Fruit fly (Drosophila melanogaster): ENCODE results near the gene Clp.
A peak's percentile ranks its signal among the peaks of the same experiment; 100 is the strongest.

Clp gene

DNA sequence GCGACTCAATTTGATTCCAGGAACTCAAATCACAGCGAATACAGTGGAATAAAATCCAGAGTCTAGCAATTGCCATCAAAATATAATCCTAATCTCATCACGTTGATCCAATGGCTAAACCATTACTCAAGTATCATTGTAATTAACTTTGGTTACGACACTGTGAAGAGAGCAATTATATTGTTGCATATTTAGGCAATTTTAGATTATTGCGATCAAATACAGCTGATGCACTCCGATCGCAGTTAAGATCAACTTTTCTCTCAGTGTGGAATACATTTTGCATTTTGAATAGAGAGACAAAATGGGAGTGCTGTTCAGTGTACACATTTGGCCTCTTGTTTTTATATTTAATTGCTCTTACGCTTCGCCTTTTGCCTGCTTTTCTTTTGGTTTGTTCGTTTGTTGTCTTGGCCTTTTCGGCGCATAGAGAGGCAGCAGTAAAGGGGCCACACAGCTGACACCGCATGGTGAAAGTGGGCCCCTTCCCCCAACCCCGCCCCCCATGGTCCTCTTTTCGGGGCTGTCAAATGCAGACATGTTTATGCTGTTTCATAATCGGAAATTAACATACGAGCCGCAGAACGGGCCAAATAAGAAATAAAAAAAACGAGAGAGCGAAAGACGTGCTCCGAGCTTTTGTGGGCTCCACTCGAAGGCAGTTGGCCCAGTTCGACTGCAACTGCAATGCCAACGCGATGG, 26.6 kb downstream of the Clp start (continued):
- TF ChIP-seq eyg (GFP tag; optimal IDR thresholded peaks at IDR 0.05) (peak; percentile 11), Oli (tag; optimal IDR thresholded peaks at IDR 0.05) (peak; percentile 84), CG10366 (GFP tag; IDR thresholded peaks at IDR 0.05) (no peak), Pdp1 (GFP tag; optimal IDR thresholded peaks at IDR 0.05) (peak; percentile 43 to 56), shn (GFP tag; optimal IDR thresholded peaks at IDR 0.05) (peak; percentile 53), CG42726 (GFP tag; IDR thresholded peaks at IDR 0.05; ENCODE audit: partially characterized antibody) (no peak), CG18011 (GFP tag; optimal IDR thresholded peaks at IDR 0.05) (no peak), lab (GFP tag; optimal IDR thresholded peaks at IDR 0.05) (peak; percentile 58), CG15514 (GFP tag; optimal IDR thresholded peaks at IDR 0.05) (no peak), HLH54F (GFP tag; optimal IDR thresholded peaks at IDR 0.05) (peak; percentile 38), sd (tag; optimal IDR thresholded peaks at IDR 0.05) (no peak), E2f2 (GFP tag; IDR thresholded peaks at IDR 0.05) (no peak), Elba2 (GFP tag; optimal IDR thresholded peaks at IDR 0.05) (no peak), CG3065 (GFP tag; optimal IDR thresholded peaks at IDR 0.05) (peak; percentile 41), bcd (GFP tag; optimal IDR thresholded peaks at IDR 0.05) (peak; percentile 62), ken (GFP tag; IDR thresholded peaks at IDR 0.05) (0 out of 3 replicates have a peak, but pooled peaks have one; percentile 21), en (GFP tag; optimal IDR thresholded peaks at IDR 0.05) (peak; percentile 62), Gsc (GFP tag; IDR thresholded peaks at IDR 0.05) (no peak), CG7928 (GFP tag; optimal IDR thresholded peaks at IDR 0.05) (no peak), ap (GFP tag; IDR thresholded peaks at IDR 0.05) (peak; percentile 34), CG8944 (GFP tag; optimal IDR thresholded peaks at IDR 0.05) (no peak), cato (GFP tag; optimal IDR thresholded peaks at IDR 0.05; ENCODE audit: borderline replicate concordance) (peak; percentile 1), sim (GFP tag; IDR thresholded peaks at IDR 0.05) (no peak), Lpt (GFP tag; optimal IDR thresholded peaks at IDR 0.05) (no peak), NfI (GFP tag; optimal IDR thresholded peaks at IDR 0.05) (peak; percentile 61), Neu2 (GFP tag; optimal IDR thresholded peaks at IDR 0.05; ENCODE audit: borderline replicate concordance) (no peak), stc (GFP tag; IDR thresholded peaks at IDR 0.05) (no peak), Dp (GFP tag; optimal IDR thresholded peaks at IDR 0.05) (no peak), NK7.1 (GFP tag; optimal IDR thresholded peaks at IDR 0.05) (no peak), grn (GFP tag; optimal IDR thresholded peaks at IDR 0.05) (no peak), Antp (GFP tag; optimal IDR thresholded peaks at IDR 0.05) (peak; percentile 62), BEAF-32 (GFP tag; optimal IDR thresholded peaks at IDR 0.05) (no peak), Trl (optimal IDR thresholded peaks at IDR 0.05) (no peak), Trl (GFP tag; optimal IDR thresholded peaks at IDR 0.05) (peak; percentile 38), CG2120 (GFP tag; optimal IDR thresholded peaks at IDR 0.05) (peak; percentile 54), ase (GFP tag; IDR thresholded peaks at IDR 0.05) (0 out of 3 replicates have a peak, but pooled peaks have one; percentile 7), gfzf (GFP tag; optimal IDR thresholded peaks at IDR 0.05) (no peak), Xrp1 (GFP tag; IDR thresholded peaks at IDR 0.05) (peak; percentile 63; the same call in 1 of the 2 replicates), aop (GFP tag; IDR thresholded peaks at IDR 0.05) (0 out of 2 replicates have a peak, but pooled peaks have one; percentile 38), Med (GFP tag) (peak; percentile 93), CG6683 (GFP tag; optimal IDR thresholded peaks at IDR 0.05) (no peak), peb (GFP tag; IDR thresholded peaks at IDR 0.05) (no peak), ewg (GFP tag; optimal IDR thresholded peaks at IDR 0.05) (peak; percentile 52), CG12299 (tag; optimal IDR thresholded peaks at IDR 0.05) (peak; percentile 18), CG12236 (GFP tag; optimal IDR thresholded peaks at IDR 0.05) (peak; percentile 28), ttk (GFP tag; IDR thresholded peaks at IDR 0.05) (peak; percentile 39), B-H2 (GFP tag; optimal IDR thresholded peaks at IDR 0.05) (no peak), CG32772 (GFP tag; IDR thresholded peaks at IDR 0.05) (peak; percentile 19; the same call in 1 of the 2 replicates), Kr (GFP tag; optimal IDR thresholded peaks at IDR 0.05) (no peak), CG13123 (GFP tag; optimal IDR thresholded peaks at IDR 0.05) (peak; percentile 31)
